Fruit fly (Drosophila melanogaster): ENCODE data around the gene CG14232.

Gene CG14232

DNA sequence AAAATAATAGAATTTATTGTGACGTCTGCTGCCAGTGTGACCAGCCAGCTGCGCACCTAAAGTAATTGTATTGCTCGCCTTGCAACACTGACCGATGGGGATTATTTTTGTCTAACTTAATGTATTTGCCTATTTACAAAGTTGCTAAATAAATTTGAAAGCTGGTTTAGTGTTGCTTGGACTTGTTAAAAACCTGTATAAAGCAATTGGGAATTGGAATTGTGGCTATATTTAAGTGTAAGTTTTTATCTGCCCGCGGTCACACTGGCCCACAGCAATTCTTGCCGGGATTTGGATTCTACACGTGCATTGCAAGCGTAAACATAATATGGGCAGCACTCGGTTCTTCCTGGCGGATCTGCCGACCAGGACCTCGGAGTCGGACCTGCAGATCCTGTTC lies at the start of gene CG14232, which contains the start of gene CG14230:
Gene CG14232, minus strand, starts transcription at position 177 of the 400 bp plus-strand sequence.
Gene CG14230, plus strand, starts transcription at position 94 of the 400 bp plus-strand sequence.
- peak; percentile 48 for TF ChIP-seq CG17801 (GFP tag; optimal IDR thresholded peaks at IDR 0.05; ENCODE audit: partially characterized antibody)

DNA sequence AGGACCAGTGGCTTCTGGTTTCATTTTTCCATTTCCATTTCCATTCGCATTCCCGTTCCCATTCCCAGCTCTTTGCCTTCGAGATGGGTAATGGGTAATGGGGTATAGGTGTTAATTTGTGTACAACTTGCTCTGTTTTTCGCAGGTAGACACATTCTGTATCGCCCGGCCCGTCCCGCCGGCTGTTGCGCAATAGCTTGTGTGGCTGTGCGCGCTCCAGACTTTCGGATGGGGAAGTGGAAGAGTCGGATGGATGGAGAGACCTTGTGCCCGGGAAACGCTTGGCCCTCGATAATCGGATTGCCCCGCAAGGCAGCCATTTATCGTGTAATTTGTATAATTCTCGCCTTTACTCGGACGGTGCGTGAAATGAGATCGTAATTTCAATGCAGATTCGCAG lies 49.7 kb upstream of the CG14232 start:
- TF ChIP-seq CG17801 (GFP tag; optimal IDR thresholded peaks at IDR 0.05; ENCODE audit: partially characterized antibody) = no peak

DNA sequence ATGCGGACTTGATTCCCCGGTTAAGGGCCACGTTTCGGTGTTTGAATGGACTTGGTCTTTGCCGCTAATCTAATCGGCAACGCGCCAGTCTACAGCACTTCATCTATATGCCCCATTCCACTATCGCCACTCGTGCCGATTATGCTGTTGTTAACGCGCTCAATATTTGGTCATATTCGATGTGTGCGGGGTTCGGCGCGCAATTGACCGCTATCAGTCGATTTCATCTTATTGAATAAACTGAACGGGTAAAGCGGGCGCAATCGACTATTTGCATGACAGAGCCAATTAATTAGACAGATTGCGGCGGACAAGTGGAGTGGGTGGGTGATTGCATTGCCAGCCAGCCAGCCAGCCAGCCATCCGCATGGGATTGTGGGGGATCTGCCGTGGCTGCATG lies 48.3 kb upstream of the CG14232 start:
- TF ChIP-seq CG17801 (GFP tag; optimal IDR thresholded peaks at IDR 0.05; ENCODE audit: partially characterized antibody) = no peak

DNA sequence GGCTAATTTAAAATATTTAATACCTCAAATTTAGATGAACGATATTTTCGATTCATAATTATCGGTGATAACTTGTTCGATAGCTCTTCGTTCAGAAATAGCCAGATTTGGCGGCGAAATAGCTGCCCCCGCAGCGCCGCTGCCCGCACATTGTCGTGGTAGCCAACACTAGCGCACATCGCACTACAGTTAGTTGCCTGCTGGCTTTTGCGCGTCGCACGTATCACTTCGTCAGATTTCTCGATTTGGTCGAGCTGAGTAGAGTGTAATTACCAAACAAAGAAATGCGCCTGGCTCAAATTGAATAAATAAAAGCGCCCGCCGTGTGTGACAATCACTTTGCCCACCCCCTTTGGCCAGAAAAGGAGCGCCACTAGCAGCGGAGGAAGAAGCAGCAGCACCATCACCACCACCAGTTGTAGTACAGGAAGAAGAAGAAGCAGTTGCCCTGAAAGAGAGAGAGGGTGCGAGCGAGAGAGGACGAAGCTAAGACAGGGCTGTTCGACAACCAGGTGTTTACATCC lies 46.6 kb upstream of the CG14232 start, which contains the start of gene Abcd3:
Gene Abcd3, plus strand, starts transcription at position 145 of the 524 bp plus-strand sequence.
- TF ChIP-seq CG17801 (GFP tag; optimal IDR thresholded peaks at IDR 0.05; ENCODE audit: partially characterized antibody) = peak; percentile 71

DNA sequence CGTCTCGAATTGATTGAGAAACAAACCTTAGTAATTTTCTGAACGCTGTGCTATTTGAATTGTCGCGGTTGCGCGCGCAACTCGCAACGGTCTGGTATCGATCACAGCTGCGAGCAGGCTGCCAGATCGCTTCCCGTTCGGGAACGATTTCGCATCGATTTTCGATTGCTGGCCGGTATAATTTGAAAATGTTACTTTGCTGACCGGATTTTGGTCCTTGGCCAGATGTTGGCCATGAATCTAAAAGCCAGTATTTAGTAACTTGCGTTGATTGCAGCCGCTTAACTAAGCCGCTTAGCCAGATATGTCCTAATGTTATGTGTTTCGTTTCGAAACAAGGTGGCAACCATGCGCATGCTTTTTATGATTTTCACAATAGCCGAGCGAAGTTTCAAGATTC lies 44.5 kb upstream of the CG14232 start:
- TF ChIP-seq CG17801 (GFP tag; optimal IDR thresholded peaks at IDR 0.05; ENCODE audit: partially characterized antibody) = no peak

DNA sequence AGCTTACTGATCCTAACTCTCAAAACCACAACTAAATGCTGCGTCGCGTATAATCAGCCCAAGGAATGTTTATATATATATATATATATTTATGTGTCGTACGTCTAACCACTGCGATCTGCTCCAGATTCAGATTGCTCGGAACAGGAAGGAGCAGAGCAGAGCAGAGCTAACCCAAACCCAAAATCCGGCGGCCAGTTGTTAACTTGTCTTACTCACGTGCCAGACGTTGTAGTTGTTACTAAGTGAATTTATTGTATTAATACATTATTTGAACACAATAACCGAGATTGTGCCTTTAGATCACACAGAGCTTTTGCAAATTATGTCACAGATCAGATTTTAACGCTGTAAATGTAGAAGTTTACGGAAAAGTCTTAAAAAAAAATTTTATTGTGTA lies 44.0 kb upstream of the CG14232 start, which contains the start of gene Alr:
Gene Alr, plus strand, starts transcription at position 301 of the 400 bp plus-strand sequence.
- no peak for TF ChIP-seq CG17801 (GFP tag; optimal IDR thresholded peaks at IDR 0.05; ENCODE audit: partially characterized antibody)

DNA sequence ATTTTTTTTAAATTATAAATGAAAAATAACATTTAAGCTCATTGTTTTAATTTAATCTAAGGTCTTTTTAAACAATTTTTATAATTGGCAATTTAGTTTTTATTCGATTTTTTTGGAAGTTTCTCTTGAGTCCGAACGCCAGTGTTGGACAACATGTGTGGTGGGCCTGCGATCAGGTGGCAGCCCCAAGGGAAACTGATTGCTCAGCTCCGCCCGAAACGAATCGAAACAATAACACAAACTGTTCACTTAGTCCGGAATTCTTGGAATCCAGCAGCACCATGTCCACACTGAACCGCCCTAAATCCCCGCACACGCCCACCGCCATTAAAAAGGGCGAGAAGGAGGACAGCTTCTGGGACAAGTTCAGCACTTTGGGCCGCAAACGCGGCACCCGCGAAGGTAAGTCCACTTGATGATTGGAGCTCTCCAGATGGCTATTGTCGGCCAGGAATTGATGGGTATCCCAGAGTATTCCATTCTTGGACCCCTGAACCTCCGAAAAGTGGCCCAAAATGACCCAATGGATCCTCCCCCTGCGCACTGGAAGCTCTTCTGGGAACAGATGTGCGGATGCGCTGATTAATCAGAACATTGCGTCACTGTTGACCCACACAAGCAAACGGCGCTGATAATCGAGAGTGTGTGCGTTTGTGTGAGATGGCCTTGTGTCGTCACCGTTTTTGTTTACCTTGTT lies 42.0 kb upstream of the CG14232 start, which contains the start of gene parvin:
Gene parvin, plus strand, starts transcription at position 134 of the 697 bp plus-strand sequence.
- no peak for TF ChIP-seq CG17801 (GFP tag; optimal IDR thresholded peaks at IDR 0.05; ENCODE audit: partially characterized antibody)

DNA sequence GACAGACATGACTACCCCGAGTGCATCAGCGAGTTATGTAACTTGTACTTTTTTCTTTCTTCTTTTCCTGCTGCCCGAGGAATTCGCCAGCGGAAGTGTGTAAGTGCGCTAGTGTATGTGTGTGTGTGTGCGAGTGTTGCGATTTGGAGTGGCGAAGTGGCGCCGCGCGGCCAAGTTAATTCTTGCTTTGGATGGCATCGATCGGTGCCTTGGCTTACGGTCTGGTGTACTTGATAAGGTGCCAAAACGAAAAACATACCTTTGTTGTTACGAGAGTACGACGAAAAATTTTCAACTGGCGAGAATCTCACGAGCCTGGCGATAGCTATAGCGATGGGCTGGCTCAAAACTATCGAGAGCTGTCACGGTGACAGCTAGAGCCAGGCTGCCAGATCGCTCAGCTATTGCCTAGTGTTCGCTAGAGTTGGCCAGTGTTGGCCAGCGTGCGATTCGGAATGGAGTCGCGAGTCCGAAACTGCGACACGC lies 40.0 kb upstream of the CG14232 start, which contains the start of the genes CG18809, COX6B, CG33932 and Rpp20:
Gene CG18809, minus strand, starts transcription at position 333 of the 486 bp plus-strand sequence.
Gene COX6B, minus strand, starts transcription at position 333 of the 486 bp plus-strand sequence.
Gene CG33932, plus strand, starts transcription at position 429 of the 486 bp plus-strand sequence.
Gene Rpp20, plus strand, starts transcription at position 429 of the 486 bp plus-strand sequence.
- TF ChIP-seq CG17801 (GFP tag; optimal IDR thresholded peaks at IDR 0.05; ENCODE audit: partially characterized antibody) = peak; percentile 57

DNA sequence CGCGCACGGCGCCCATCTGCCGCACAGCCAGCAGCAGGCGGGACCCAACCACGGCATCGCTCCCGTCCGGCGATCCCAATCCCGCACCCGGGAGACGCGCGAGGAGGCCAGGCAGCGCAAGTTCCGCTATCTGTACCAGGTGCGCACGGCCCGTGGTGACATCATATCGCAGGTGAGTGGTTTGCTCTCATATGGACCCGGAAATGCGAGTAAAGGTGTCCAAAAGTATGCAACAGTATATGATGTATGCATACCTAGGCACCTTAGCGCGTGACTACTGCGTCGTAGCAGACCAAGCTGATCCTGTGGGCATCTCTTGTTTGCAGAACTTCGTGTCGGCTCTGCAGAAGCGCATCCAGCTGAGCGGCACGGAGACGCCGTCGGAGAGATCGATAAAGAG lies 33.8 kb upstream of the CG14232 start:
- no peak for TF ChIP-seq CG17801 (GFP tag; optimal IDR thresholded peaks at IDR 0.05; ENCODE audit: partially characterized antibody)

DNA sequence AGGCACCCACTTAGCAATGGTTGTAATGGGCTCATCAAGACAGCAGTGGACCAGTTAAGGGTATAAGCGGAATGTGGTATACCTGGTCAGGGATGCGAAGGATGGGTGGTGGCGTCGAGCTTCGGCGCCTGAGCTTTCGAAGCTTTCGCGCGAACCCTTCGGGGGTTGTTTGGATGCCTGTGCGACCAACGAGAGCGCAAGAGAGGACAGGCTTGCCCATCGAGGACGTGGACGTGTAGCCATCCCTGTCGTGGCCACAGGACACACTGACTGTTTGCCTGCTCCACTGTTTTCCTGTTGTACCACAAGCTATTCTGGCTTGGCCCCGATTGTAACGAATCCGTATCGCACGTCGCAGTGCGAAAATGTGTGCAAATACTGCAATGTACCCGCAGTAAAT lies 31.2 kb upstream of the CG14232 start, which contains the start of gene CG14234:
Gene CG14234, plus strand, starts transcription at position 301 of the 400 bp plus-strand sequence.
- TF ChIP-seq CG17801 (GFP tag; optimal IDR thresholded peaks at IDR 0.05; ENCODE audit: partially characterized antibody) = no peak

DNA sequence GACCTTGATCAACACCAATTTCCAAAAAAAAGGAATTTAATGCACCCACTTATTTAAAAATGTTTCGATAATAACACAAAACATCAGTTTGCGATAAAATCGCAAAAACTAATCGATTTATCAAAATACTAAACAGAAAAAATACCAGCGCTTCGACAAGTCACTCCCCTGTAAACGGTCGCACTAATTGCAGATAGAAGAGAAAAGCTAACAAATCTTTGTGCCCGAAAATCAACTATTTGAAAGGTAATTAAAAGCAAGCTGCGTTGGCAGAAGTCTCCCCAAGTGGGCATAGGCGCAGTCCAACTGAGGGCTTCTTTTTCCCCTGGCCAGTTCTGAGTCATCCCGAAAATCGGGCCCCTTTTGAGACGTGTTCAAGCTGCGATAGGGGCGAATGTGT lies 26.8 kb upstream of the CG14232 start, which contains the start of gene AP-1-2beta:
Gene AP-1-2beta, plus strand, starts transcription at position 161 of the 400 bp plus-strand sequence.
- peak; percentile 45 for TF ChIP-seq CG17801 (GFP tag; optimal IDR thresholded peaks at IDR 0.05; ENCODE audit: partially characterized antibody)

DNA sequence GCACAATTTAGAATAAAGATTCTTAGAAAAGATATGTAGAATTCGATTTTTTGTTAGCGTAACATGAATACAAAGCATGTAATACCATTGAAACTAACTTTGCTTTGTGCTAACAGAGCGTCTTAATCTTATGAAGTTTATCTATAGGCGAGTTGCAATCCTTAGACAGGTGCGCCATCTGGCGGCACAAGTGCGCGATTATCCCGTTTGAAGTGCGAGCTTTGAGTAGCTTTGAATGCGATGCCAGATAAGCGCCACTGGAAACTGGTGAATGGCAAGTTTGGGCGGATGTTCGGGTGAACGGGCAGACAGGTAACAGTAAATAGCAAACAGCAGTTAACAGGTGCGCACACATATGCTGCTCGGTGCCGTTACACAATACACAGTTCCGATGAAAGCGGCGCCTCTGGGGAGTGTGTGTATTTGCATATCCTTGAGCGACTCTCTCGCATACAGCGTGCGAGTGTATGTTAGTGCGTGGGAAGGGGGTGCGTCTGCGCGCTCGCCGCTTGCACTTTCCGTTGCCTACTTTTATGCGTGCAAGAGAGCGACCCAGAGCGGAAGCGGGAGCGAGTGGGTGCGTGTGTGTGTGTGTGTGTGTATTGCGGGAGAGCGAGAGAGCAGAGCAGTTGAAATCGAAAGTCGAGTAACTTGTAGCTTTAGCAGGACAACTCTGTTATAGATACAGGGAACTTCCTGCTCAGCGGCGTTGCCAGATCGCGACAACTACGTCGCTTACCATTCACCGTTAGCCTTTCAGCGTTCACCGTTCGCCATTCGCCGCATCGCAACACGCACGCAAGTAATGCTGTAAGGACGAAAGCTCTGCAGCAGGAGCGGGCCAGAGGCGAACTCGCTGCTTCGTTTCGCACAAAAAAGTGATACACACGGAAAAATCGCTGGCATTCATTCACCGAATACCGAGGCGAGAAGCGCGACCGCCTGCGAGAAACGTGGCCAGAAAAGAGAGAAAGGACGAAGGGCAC lies 14.2 kb upstream of the CG14232 start, which contains the start of gene CG12531:
Gene CG12531, plus strand, starts transcription at position 936 of the 986 bp plus-strand sequence.
- TF ChIP-seq CG17801 (GFP tag; optimal IDR thresholded peaks at IDR 0.05; ENCODE audit: partially characterized antibody) = no peak

DNA sequence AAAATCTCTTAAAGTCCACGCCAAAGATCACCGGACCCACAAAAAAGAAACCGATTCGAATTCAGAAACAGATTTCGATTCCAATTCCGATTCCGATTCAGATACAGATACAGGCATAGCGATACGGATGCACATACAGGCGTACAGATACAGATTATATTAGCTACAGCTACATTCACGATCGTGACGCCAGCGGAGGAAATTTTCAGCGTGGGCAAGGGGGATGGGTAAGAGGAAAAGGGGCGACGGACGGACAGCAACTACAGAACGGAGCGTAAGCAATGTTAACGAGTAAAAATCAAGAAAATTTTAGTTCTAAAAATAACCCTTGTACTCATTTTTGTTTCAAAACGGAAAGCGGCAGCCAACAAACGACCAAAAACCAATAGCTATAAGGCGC lies 13.0 kb upstream of the CG14232 start:
- no peak for TF ChIP-seq CG17801 (GFP tag; optimal IDR thresholded peaks at IDR 0.05; ENCODE audit: partially characterized antibody)

DNA sequence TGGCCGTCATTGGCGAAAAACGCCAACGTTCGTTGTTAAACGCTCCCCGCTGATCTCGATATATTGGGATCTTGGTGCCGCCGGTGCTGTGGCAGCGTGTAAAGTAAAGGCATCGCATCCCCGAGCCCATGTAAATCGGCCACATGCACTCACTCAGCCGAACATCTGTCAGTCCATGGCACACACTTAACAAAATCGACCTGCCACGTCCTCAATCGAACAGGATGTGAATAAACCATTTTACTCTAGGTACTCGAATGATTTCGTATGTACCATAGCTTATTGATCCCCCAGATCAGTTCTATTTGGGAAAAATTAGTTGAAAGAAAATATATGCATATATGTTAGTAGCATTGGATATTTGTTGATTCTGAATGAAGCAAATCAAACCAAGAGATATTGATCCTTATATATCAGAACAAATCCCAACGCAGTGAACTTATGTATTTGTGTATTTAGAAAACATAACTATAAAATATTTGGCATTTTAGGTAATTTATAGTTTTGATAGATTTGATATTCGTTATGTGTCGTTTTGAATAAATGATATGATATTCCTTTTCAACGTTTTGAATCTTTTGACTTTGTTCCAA lies 12.4 kb upstream of the CG14232 start:
- no peak for TF ChIP-seq CG17801 (GFP tag; optimal IDR thresholded peaks at IDR 0.05; ENCODE audit: partially characterized antibody)

Measured in ovary, adult (tissue).